Fruit fly (Drosophila melanogaster): ENCODE results near the gene Gmd.
A peak's percentile ranks its signal among the peaks of the same experiment; 100 is the strongest.

The Gmd gene

DNA sequence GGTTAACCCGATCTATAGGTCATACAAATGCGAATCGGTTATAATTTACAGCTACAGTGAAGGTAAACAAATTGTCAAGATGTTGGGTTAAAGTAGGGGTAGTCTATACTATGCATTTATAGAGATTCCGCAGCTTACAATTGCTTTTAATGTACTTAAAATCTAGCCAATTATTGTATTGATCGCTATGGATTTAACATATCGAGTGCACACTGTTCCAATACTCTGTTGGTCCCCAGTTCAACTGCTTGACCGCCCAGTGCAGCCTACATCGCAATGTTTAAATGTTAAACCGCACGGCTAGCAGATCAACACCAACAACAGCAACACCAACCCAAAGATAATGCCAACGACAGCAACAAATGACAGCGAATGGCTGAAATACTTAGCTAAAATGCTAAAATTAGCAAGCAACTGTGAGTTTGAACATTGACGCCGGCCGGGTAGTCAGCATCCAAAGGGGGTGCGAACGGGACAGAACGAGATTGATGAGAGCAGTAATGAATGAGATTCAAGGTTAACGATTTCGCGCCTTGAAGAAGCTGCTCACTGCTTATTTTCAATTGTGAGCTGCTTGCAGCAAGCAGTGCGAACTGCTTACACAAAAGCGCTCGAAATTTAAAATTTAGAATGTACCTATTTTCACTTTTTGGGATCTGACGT, 24.2 kb upstream of the Gmd start:
- peak; percentile 31 to 47 for TF ChIP-seq CTCF (optimal IDR thresholded peaks at IDR 0.05)
- TF ChIP-seq CG8478 (optimal IDR thresholded peaks at IDR 0.05), result no peak

DNA sequence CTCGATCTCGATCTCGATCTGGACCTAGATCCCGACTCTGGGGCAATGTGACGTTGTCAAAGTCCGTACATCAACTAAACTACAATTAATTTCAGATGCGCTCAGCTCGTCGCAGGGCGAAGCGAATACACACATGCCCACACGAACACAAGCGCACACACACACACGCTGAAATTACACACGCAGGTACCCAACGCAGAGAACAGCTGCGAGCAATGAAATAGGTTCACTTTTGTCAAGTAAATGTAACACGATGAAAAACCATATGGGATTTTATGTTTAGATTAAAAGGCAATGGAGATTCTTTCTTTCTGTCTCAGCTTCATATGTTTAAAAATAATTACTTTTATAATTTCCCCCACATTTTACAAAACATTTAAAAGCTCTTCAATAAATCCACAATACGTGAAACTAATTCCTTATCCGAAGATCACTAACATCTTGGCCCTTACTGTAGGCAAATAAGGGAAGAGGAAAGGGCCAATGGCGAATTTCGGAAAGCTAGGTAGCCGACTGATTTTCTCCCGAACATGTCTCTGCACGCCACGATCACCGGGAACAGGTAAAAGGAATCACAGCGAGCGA, 23.6 kb upstream of the Gmd start:
- TF ChIP-seq CTCF (optimal IDR thresholded peaks at IDR 0.05), result no peak
- TF ChIP-seq CG8478 (optimal IDR thresholded peaks at IDR 0.05), result no peak

DNA sequence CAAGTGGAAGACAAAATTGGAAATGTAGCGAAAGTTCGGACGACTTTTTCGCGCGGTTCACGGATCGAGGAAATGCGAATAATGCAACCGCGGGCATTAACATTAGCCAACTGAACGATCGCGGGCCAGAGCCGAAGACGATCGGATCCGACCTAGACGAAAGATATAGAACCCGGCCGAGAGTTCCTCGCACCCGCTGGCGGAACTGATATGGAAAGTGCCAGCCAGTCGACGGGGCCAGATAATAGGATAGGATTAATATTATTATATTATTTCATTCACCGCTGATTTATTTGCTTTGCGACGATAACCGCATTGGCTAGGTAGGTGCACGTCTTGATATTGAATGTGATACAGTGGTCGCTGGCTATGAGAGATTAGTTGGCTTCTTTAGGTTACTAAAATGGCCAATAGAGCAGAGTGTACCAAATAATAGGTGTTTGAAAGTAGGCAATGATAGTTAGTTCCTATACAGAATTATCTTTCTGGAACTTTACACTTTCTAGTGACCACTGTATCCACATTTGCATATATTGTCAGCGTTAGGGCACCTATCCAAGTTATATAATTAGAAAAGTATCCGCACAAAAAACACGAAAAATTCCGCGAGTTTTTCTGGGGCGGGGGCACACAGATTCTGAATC, 22.7 kb upstream of the Gmd start:
- TF ChIP-seq CTCF (optimal IDR thresholded peaks at IDR 0.05) (no peak), CG8478 (optimal IDR thresholded peaks at IDR 0.05) (no peak)

DNA sequence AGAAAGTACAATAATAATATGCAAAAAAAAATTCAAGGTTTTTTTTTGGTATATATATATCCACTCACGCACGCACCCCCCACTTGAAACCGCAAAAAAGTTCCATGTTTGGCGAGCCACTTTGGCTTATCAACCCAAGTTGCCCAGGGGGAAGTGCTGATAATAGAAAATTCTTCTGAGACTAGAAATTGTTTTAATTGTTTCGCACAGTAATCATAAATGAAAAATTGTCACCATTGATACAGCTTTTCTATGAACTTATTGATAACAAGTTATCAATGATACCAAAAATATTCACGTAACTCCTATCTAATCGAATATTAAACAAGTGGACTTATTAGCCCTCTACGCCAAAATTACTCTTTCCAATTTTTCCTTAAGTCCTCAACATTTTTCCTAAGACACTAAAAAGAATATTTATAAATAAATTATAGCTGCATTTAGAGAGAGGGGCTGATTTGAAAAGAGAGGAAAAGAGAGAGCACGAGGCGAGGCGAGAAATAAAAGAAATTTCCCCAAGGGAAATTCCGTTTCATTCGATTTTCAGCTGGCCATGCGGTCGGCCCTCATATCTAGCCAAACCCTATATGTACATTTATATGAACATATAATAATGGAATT, 21.9 kb upstream of the Gmd start:
- TF ChIP-seq CG8478 (optimal IDR thresholded peaks at IDR 0.05) (no peak), CTCF (optimal IDR thresholded peaks at IDR 0.05) (no peak)

DNA sequence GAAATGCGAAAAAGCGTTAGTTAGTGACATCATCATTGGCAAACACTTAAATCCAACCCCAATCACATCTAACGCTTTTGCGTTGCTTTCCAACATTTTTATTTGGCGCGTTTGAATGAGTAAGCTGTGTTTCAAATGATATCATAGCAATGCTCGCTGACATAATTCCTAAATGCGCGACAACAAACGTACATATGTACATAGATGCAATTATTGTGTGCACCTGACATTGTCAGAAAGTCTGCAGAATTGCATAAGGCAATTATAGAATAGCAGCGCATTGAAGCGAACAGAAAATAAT, 21.4 kb upstream of the Gmd start:
- no peak for TF ChIP-seq CTCF (optimal IDR thresholded peaks at IDR 0.05)
- TF ChIP-seq CG8478 (optimal IDR thresholded peaks at IDR 0.05), result no peak

DNA sequence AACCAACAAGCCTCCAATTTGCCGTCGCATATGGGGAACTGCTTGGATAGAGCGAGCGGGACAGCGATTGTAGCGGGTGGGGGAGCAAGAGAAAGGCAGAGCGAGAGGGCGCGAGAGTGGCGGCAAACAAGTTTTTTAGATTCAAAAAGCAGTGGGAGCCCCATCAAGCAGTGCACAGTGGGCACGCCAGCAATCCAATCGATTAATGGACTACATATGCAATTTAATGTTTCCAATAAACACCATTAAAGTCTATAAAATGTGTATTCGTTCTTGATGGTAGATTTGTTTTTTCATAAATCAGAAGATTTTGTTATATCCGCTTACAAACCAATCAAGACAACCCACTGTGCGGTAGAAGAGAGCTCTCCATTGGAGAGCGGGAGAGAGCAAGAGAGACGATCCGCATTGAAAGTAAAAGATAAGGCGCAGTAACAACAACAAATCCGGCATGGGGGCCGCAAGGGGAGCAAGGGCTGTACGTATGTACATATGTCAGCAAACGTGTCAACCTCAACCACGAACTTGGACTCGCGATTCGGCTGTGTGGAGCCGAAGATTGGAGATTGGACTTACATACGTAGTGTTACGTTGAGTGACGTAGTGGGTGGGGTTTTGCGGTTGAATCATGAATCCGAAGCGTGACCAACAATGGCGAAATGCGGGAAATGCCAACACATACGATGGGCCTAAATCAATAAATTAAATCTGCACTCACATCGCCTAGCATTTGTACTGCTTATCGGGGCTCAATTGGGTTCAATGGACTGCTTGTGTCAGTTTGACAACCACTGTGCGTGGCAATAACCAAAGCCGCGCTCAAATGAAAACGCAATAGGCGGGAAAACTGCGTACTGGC, 20.8 kb upstream of the Gmd start:
- TF ChIP-seq CTCF (optimal IDR thresholded peaks at IDR 0.05), result peak; percentile 40 to 43
- TF ChIP-seq CG8478 (optimal IDR thresholded peaks at IDR 0.05), result no peak

DNA sequence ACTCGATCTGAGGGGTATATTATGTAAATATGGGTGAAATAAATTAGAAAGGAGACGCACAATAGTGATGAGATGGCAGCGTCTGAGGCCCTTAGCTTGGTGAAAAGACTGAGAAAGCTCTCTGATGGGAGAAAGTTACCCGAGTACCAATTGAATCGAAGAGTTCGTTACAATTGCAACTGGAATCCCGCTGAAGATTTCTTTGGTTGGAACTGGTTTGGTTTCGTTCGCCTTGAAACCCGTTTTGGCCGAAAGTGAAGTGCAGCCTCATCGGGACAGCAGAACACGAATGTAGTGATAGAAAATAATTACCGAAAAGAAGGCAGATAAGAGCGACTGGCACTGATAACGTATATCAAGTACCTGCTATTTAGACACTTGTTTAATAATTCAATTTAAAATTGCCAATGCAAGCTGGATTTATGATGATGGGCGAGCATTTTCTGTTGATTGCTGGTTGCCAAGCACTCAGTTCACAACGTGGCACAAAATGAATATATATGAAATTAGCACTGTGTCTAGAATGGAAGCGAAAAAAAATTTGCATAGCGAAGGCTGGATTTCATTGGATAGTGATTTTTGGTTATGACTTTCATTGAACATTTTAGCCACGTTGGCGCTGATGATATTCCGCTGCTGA, 19.6 kb upstream of the Gmd start:
- TF ChIP-seq CTCF (optimal IDR thresholded peaks at IDR 0.05) (no peak), CG8478 (optimal IDR thresholded peaks at IDR 0.05) (no peak)

DNA sequence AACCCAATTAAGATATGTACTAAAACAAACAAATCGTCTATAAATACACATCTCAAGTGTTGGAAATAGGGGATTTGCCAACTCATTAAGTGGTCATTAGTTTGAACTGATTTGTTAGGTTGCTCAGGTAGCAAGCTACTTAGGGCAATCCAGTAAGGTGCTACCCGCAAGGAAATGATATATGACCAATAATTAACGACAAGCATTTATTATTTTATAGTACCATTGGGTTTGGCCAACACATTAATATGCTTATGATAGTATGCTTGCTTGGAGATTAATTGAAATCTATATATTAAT, 19.0 kb upstream of the Gmd start:
- TF ChIP-seq CG8478 (optimal IDR thresholded peaks at IDR 0.05), result no peak
- TF ChIP-seq CTCF (optimal IDR thresholded peaks at IDR 0.05), result no peak

DNA sequence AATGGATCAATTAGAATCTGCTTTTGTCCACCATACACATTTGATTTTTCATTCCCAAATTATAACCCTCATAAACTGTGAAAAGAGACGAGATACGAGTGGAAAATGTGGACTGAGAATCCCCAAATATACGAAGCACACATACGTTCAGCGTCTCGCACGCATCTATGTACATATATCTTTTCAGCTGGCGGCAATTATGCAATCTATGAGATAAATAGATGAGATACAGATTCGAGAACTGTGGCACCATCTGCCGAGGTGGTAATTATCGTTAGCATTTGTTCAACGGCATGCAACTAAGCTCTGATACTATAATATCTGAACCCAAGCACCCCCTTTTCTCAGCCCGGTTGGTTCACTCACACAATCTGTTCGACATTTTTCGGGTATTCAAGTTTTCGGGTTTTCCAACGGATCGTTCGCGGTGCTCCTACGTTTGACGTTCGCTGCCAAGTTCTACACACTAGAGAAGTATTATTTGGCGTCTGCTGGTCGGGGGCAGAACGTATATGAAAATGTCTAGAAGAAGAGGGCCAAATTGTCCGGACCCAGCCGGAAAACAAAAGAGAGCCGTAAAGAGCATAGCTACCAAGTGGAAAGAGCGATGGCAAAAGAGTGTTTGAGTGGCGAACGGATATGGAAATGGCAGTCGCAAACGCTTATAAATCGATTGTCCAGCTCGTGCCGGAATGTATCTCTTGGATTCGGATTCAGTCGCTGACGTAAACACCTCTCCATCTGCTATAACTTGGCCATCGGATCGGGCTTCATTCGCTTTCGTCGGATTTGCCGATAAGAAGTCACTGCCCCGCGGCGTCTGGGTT, 18.4 kb upstream of the Gmd start:
- no peak for TF ChIP-seq CG8478 (optimal IDR thresholded peaks at IDR 0.05)
- no peak for TF ChIP-seq CTCF (optimal IDR thresholded peaks at IDR 0.05)

DNA sequence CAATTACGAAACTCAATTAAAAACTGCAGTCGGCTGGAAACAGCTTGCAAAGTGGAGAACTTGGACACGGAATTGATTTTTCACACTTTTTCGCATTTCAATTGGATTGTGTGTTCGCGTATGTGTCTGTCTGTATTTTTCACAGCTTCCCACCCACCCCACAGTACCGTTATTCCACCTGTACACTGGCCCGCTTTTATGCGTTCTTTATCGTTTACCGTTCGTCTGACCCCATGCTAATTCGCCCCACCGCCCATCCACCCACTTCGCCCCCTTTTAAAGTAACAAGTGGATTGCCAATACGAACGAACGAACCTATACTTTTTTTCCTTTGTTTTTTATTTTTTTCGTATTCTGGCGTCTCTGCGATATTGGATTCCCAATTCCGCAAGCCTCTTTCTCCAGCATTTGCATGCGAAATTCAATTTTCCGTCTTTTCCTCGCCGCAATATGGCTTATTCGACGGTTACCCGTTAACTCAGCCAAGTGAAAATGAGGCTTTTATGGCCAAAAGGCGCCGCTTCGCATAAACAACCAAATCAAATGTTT, 5.3 kb upstream of the Gmd start:
- no peak for TF ChIP-seq CTCF (optimal IDR thresholded peaks at IDR 0.05)
- TF ChIP-seq CG8478 (optimal IDR thresholded peaks at IDR 0.05), result no peak

DNA sequence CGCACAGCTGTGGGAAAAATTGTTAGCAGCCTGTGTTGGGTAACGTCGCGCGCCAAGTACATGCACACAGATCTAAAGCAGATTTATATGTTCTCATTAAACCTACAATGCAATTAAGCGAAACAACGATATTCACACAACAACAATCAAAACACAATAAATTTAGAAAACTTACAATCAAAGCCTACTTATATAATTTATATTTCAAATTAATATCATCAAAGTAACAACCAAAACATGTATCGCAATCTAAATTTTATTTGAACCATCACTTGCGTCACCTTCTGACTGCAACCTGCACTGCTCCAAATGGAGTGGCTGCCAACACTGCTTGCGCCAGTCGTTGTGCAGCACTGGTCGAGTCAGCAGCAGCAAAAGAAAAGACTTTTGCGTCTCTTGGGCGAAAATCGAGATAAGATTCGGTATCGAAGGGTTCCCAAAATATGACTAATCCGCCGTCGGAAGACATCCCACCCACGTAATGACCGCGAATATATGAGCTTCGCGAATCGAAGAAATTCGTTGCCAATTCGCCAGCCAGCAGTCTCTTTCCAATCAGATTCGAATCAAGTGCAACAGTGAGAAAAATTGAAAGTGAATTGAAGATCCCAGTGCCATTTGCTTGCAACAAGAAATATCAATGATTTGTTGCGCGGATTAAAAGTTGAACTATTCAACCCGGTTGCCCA, 4.6 kb upstream of the Gmd start, which contains the start of the genes CG8892 and CG34126:
TSS of gene CG8892 (minus strand) at position 315 of the 689 bp plus-strand sequence.
TSS of gene CG34126 (plus strand) at position 337 of the 689 bp plus-strand sequence.
- no peak for TF ChIP-seq CG8478 (optimal IDR thresholded peaks at IDR 0.05)
- no peak for TF ChIP-seq CTCF (optimal IDR thresholded peaks at IDR 0.05)

DNA sequence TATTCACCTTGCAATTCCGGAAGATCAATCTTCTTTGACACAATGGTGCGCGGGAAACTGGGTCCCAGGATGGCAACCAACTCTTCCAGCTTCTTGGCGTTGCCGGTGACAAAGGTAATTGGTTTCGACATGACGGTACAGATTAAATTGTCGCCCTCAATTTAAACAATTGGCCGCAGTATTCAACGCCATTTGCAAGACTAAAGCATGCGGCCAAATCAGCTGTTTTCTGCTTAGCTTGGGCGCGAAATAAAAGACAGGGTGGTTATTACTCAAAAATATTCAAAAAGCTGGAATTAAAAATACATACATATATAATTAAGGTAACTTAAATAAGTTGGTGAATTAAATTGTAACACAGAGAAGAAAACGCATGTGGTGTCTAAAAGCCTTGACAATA, 2.3 kb upstream of the Gmd start, which contains the start of gene CG8891:
TSS of gene CG8891 (minus strand) at position 242 of the 400 bp plus-strand sequence.
- TF ChIP-seq CTCF (optimal IDR thresholded peaks at IDR 0.05) (no peak), CG8478 (optimal IDR thresholded peaks at IDR 0.05) (no peak)

All from S2 (cell line).